Fruit fly (Drosophila melanogaster) whole organism: ENCODE data around the gene CG46280.

ENCODE experiments used
- CG8478 ChIP-seq: fragments of >200 bp; optimal IDR thresholded peaks from 2 replicates; lab custom pipeline; 2018; ENCODE audit warnings: inconsistent platforms
- Dll ChIP-seq: fragments of >200 bp; optimal IDR thresholded peaks from 2 replicates; lab custom pipeline; 2017
- EcR ChIP-seq, 2 experiments: fragments of >200 bp; optimal IDR thresholded peaks; 2 replicates each; lab custom pipeline; 2017; ENCODE audit warnings: missing biosample characterization in 2 of 2, missing genetic modification characterization in 2 of 2, missing genetic modification reagents in 2 of 2
- pan ChIP-seq: fragments of >200 bp; optimal IDR thresholded peaks from 2 replicates; lab custom pipeline; 2017
- psq ChIP-seq: fragments of >200 bp; optimal IDR thresholded peaks from 2 replicates; lab custom pipeline; 2017
- usp ChIP-seq: fragments of >200 bp; optimal IDR thresholded peaks from 2 replicates; lab custom pipeline; 2017; ENCODE audit warnings: missing biosample characterization, missing genetic modification characterization, mixed read lengths

The CG46280 gene

dm6 chr3R:13039037-13039583 is 8.7 kb upstream of the CG46280 start:
- TF ChIP-seq pan (lab: Kevin White, UChicago) (no peak), Dll (no peak), CG8478 (no peak), psq (lab: Kevin White, UChicago) (no peak), usp (no peak)

- TF ChIP-seq usp (no peak), pan (lab: Kevin White, UChicago) (no peak), CG8478 (no peak), EcR (GFP tag; optimal IDR thresholded peaks at IDR 0.05; lab: Kevin White, UChicago) (no peak), psq (lab: Kevin White, UChicago) (no peak), Dll (no peak)
Measured at dm6 chr3R:13038075-13038474, 7.6 kb upstream of the CG46280 start, which contains the start of gene CG11668. Gene CG11668 (plus strand): TSS chr3R:13038375.

- TF ChIP-seq Dll (no peak), psq (lab: Kevin White, UChicago) (no peak), CG8478 (no peak), usp (no peak), EcR (GFP tag; optimal IDR thresholded peaks at IDR 0.05; lab: Kevin White, UChicago) (no peak), pan (lab: Kevin White, UChicago) (no peak)
Measured at dm6 chr3R:13036064-13036463, 5.6 kb upstream of the CG46280 start.

dm6 chr3R:13033670-13034069 is 3.2 kb upstream of the CG46280 start:
- TF ChIP-seq pan (lab: Kevin White, UChicago) (no peak), EcR (GFP tag; optimal IDR thresholded peaks at IDR 0.05; lab: Kevin White, UChicago) (no peak), psq (lab: Kevin White, UChicago) (no peak), Dll (no peak), usp (no peak), CG8478 (no peak)

dm6 chr3R:13032975-13033445 is 2.6 kb upstream of the CG46280 start:
- no peak for TF ChIP-seq EcR (GFP tag; optimal IDR thresholded peaks at IDR 0.05; lab: Kevin White, UChicago)
- no peak for TF ChIP-seq CG8478
- TF ChIP-seq pan (lab: Kevin White, UChicago), result no peak
- TF ChIP-seq usp, result no peak
- TF ChIP-seq Dll, result no peak
- TF ChIP-seq psq (lab: Kevin White, UChicago), result no peak

- TF ChIP-seq Dll, result no peak
- no peak for TF ChIP-seq usp
- no peak for TF ChIP-seq psq (lab: Kevin White, UChicago)
- no peak for TF ChIP-seq CG8478
- no peak for TF ChIP-seq pan (lab: Kevin White, UChicago)
- TF ChIP-seq EcR (GFP tag; optimal IDR thresholded peaks at IDR 0.05; lab: Kevin White, UChicago), result no peak
Measured at dm6 chr3R:13032323-13032722, 1.9 kb upstream of the CG46280 start, which contains the start of gene ry. Gene ry (plus strand): TSS chr3R:13032528.

dm6 chr3R:13018995-13019394 is 11.5 kb downstream of the CG46280 start:
- TF ChIP-seq usp (no peak), pan (lab: Kevin White, UChicago) (no peak), CG8478 (no peak), psq (lab: Kevin White, UChicago) (no peak), Dll (no peak), EcR (GFP tag; optimal IDR thresholded peaks at IDR 0.05; lab: Kevin White, UChicago) (no peak)

dm6 chr3R:13018284-13018900 is 12.1 kb downstream of the CG46280 start:
- TF ChIP-seq pan (lab: Kevin White, UChicago) (no peak), CG8478 (no peak), psq (lab: Kevin White, UChicago) (no peak), EcR (GFP tag; optimal IDR thresholded peaks at IDR 0.05; lab: Kevin White, UChicago) (no peak), usp (no peak), Dll (no peak)

- no peak for TF ChIP-seq psq (lab: Kevin White, UChicago)
- TF ChIP-seq usp, result no peak
- no peak for TF ChIP-seq pan (lab: Kevin White, UChicago)
- TF ChIP-seq Dll, result no peak
- no peak for TF ChIP-seq CG8478
Measured at dm6 chr3R:13017623-13018036, 12.8 kb downstream of the CG46280 start.

- no peak for TF ChIP-seq Dll
Measured at dm6 chr3R:13015811-13016766, 14.4 kb downstream of the CG46280 start.

dm6 chr3R:13015402-13015801 is 15.1 kb downstream of the CG46280 start:
- TF ChIP-seq usp (no peak), pan (lab: Kevin White, UChicago) (no peak)

dm6 chr3R:13014168-13014881 is 16.1 kb downstream of the CG46280 start:
- no peak for TF ChIP-seq usp
- no peak for TF ChIP-seq CG8478
- no peak for TF ChIP-seq EcR (GFP tag; optimal IDR thresholded peaks at IDR 0.05; lab: Kevin White, UChicago)
- TF ChIP-seq psq (lab: Kevin White, UChicago), result no peak
- TF ChIP-seq pan (lab: Kevin White, UChicago), result no peak
- no peak for TF ChIP-seq Dll
